Worm (Caenorhabditis elegans) whole organism, L2 larva: ENCODE results near the gene F21C10.18.

Experiments
- ZK546.5 ChIP-seq: sonication (generic microtip); optimal IDR thresholded peaks from 2 replicates; lab custom pipeline; 2017; ENCODE audit warnings: missing biosample characterization, missing genetic modification characterization
- blmp-1 ChIP-seq: sonication (generic microtip); optimal IDR thresholded peaks from 2 replicates; lab custom pipeline; 2017; ENCODE audit warnings: missing genetic modification characterization, mild to moderate bottlenecking, missing compliant biosample characterization, antibody characterized with exemption, moderate library complexity; ENCODE audit not compliant: insufficient read depth
- ceh-82 ChIP-seq: fragments of 150-350 bp; optimal IDR thresholded peaks from 2 replicates; lab custom pipeline; 2014; ENCODE audit warnings: missing biosample characterization, missing genetic modification characterization
- lsy-2 ChIP-seq, 2 experiments: fragments of 150-350 bp in 1 of 2; sonication (generic microtip) in 1 of 2; optimal IDR thresholded peaks; 2 replicates each; lab custom pipeline; 2014 to 2017; ENCODE audit warnings: missing biosample characterization in 2 of 2, missing genetic modification characterization in 2 of 2
- nhr-11 ChIP-seq: fragments of 150-350 bp; optimal IDR thresholded peaks from 2 replicates; lab custom pipeline; 2014; ENCODE audit warnings: missing biosample characterization, missing genetic modification characterization
- nhr-237 ChIP-seq: fragments of 150-350 bp; optimal IDR thresholded peaks from 2 replicates; lab custom pipeline; 2014; ENCODE audit warnings: missing biosample characterization, missing genetic modification characterization
- sem-4 ChIP-seq: fragments of 150-350 bp; optimal IDR thresholded peaks from 2 replicates; lab custom pipeline; 2014; ENCODE audit warnings: missing biosample characterization, missing genetic modification reagents, missing genetic modification characterization
- unc-55 ChIP-seq: fragments of 150-350 bp; sonication (generic microtip); optimal IDR thresholded peaks from 3 replicates; lab custom pipeline; 2014; ENCODE audit warnings: missing biosample characterization, missing genetic modification reagents, missing genetic modification characterization
- ztf-11 ChIP-seq: sonication (generic microtip); optimal IDR thresholded peaks from 2 replicates; lab custom pipeline; 2017; ENCODE audit warnings: missing biosample characterization, missing genetic modification characterization

DNA sequence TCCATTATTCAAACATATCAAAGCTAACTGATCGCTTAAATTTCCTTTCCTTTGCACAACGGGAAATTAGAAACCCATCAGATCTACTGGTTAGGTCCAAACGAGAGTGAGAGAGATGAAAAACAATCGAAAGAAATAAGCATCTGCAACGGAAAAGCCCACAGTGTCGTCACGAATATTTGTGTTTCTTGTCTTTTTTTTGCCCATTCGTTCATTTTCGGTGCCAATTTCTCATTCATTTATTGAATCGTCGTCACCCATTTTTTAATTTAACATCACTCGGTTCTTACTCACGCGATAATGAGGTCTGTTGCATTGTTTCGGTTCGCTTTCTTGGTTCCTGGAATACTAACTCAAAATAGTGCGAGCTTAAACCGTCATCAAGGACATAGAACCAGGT is 15.9 kb downstream of the F21C10.18 start, which contains the start of gene F21C10.6:
- TF ChIP-seq unc-55 (GFP tag; lab: Kevin White, UChicago): no peak
- TF ChIP-seq ztf-11 (tag; lab: Kevin White, UChicago): no peak
- TF ChIP-seq ZK546.5 (tag; lab: Kevin White, UChicago): no peak
- no peak for TF ChIP-seq nhr-237 (tag; lab: Kevin White, UChicago)
- no peak for TF ChIP-seq blmp-1 (tag; lab: Kevin White, UChicago)
- TF ChIP-seq nhr-11 (tag; lab: Kevin White, UChicago): no peak
- no peak for TF ChIP-seq lsy-2 (tag; optimal IDR thresholded peaks at IDR 0.05; lab: Kevin White, UChicago)
- no peak for TF ChIP-seq ceh-82 (tag; lab: Kevin White, UChicago)
- TF ChIP-seq sem-4 (tag; lab: Kevin White, UChicago): no peak
